Worm (Caenorhabditis elegans) whole organism, young adult: ENCODE results near the gene K05F1.13.

Experiments
- B0035.1 ChIP-seq: sonication (generic microtip); optimal IDR thresholded peaks from 2 replicates; lab custom pipeline; 2016; ENCODE audit warnings: missing genetic modification characterization, mild to moderate bottlenecking, missing compliant biosample characterization, missing genotype, missing genetic modification reagents
- C17E4.6 ChIP-seq: fragments of 200-800 bp; sonication (Bioruptor generic); IDR thresholded peaks from 2 replicates; pipeline ENCODE4 v1.3.6; 2022; ENCODE audit warnings: missing genetic modification reagents, missing genetic modification characterization, missing compliant biosample characterization
- F22D6.2 ChIP-seq: sonication (generic microtip); optimal IDR thresholded peaks from 2 replicates; lab custom pipeline; 2016; ENCODE audit warnings: mild to moderate bottlenecking, missing genetic modification characterization, missing compliant biosample characterization
- F37B4.10 ChIP-seq: fragments of 200-800 bp; sonication (Bioruptor generic); IDR thresholded peaks from 2 replicates; pipeline ENCODE4 v1.3.6; 2022; ENCODE audit warnings: missing genetic modification characterization, missing compliant biosample characterization
- F52B5.7 ChIP-seq: sonication (generic microtip); optimal IDR thresholded peaks from 2 replicates; lab custom pipeline; 2016; ENCODE audit warnings: mild to moderate bottlenecking, missing genetic modification characterization, missing compliant biosample characterization
- F55B11.4 ChIP-seq: sonication (generic microtip); optimal IDR thresholded peaks from 2 replicates; lab custom pipeline; 2016; ENCODE audit warnings: missing compliant biosample characterization, missing genetic modification characterization, borderline replicate concordance; ENCODE audit not compliant: insufficient read depth
- F57A8.1 ChIP-seq: fragments of 200-800 bp; sonication (Bioruptor generic); optimal IDR thresholded peaks from 2 replicates; lab custom pipeline; 2018; ENCODE audit warnings: mild to moderate bottlenecking, missing genetic modification characterization, moderate library complexity, missing compliant biosample characterization
- F57C9.4 ChIP-seq: sonication (generic microtip); optimal IDR thresholded peaks from 2 replicates; lab custom pipeline; 2017; ENCODE audit warnings: mild to moderate bottlenecking, missing genetic modification characterization, missing compliant biosample characterization
- K11D2.4 ChIP-seq: fragments of 200-800 bp; sonication (Bioruptor generic); IDR thresholded peaks from 2 replicates; pipeline ENCODE4 v1.3.6; 2022; ENCODE audit warnings: missing genetic modification reagents, missing genetic modification characterization, missing compliant biosample characterization
- K12H6.12 ChIP-seq: fragments of 200-800 bp; sonication (Bioruptor generic); optimal IDR thresholded peaks from 2 replicates; lab custom pipeline; 2018; ENCODE audit warnings: mild to moderate bottlenecking, missing genetic modification characterization, missing compliant biosample characterization
- T26A5.8 ChIP-seq: sonication (generic microtip); optimal IDR thresholded peaks from 2 replicates; lab custom pipeline; 2016; ENCODE audit warnings: missing genetic modification characterization, missing compliant biosample characterization
- Y79H2A.3 ChIP-seq: fragments of 200-800 bp; sonication (Bioruptor generic); conservative IDR thresholded peaks from 2 replicates; pipeline ENCODE4 v1.3.6; 2022; ENCODE audit warnings: missing genetic modification reagents, missing genetic modification characterization, missing compliant biosample characterization
- akir-1 ChIP-seq: fragments of 200-800 bp; sonication (Bioruptor generic); optimal IDR thresholded peaks from 2 replicates; lab custom pipeline; 2018; ENCODE audit warnings: mild to moderate bottlenecking, missing genetic modification characterization, moderate library complexity, missing compliant biosample characterization
- attf-3 ChIP-seq: fragments of 200-800 bp; sonication (Bioruptor generic); conservative IDR thresholded peaks from 2 replicates; pipeline ENCODE4 v1.3.6; 2022; ENCODE audit warnings: missing genetic modification reagents, missing genetic modification characterization, missing compliant biosample characterization
- attf-6 ChIP-seq: fragments of 200-800 bp; sonication (Bioruptor generic); IDR thresholded peaks from 2 replicates; pipeline ENCODE4 v1.3.6; 2022; ENCODE audit warnings: missing genetic modification reagents, missing genetic modification characterization, missing compliant biosample characterization
- bed-1 ChIP-seq: fragments of 200-800 bp; sonication (Bioruptor generic); IDR thresholded peaks from 2 replicates; pipeline ENCODE4 v1.3.6; 2022; ENCODE audit warnings: missing genetic modification reagents, missing genetic modification characterization, missing compliant biosample characterization
- bed-2 ChIP-seq: fragments of 200-800 bp; sonication (Bioruptor generic); IDR thresholded peaks from 2 replicates; pipeline ENCODE4 v1.3.6; 2022; ENCODE audit warnings: missing genetic modification reagents, missing genetic modification characterization, missing compliant biosample characterization
- ceh-40 ChIP-seq: fragments of 200-800 bp; sonication (Bioruptor generic); IDR thresholded peaks from 2 replicates; pipeline ENCODE4 v1.3.6; 2022; ENCODE audit warnings: missing genetic modification characterization, missing compliant biosample characterization
- ceh-79 ChIP-seq: sonication (generic microtip); optimal IDR thresholded peaks from 2 replicates; lab custom pipeline; 2017; ENCODE audit warnings: mild to moderate bottlenecking, missing genetic modification characterization, missing compliant biosample characterization
- ceh-91 ChIP-seq: fragments of 200-800 bp; sonication (Bioruptor generic); IDR thresholded peaks from 2 replicates; pipeline ENCODE4 v1.3.6; 2022; ENCODE audit warnings: missing genetic modification reagents, missing genetic modification characterization, missing compliant biosample characterization
- dpff-1 ChIP-seq: sonication (generic microtip); optimal IDR thresholded peaks from 2 replicates; lab custom pipeline; 2017; ENCODE audit warnings: mild to moderate bottlenecking, missing genetic modification characterization, missing compliant biosample characterization
- egl-18 ChIP-seq: fragments of 200-800 bp; sonication (Bioruptor generic); IDR thresholded peaks from 2 replicates; pipeline ENCODE4 v1.3.6; 2022; ENCODE audit warnings: missing genetic modification reagents, missing genetic modification characterization, missing compliant biosample characterization
- ekl-4 ChIP-seq: fragments of 200-800 bp; sonication (Bioruptor generic); IDR thresholded peaks from 2 replicates; pipeline ENCODE4 v1.3.6; 2022; ENCODE audit warnings: missing genetic modification reagents, missing genetic modification characterization, missing compliant biosample characterization
- gei-17 ChIP-seq: fragments of 200-800 bp; sonication (Bioruptor generic); optimal IDR thresholded peaks from 2 replicates; lab custom pipeline; 2018; ENCODE audit warnings: mild to moderate bottlenecking, missing genetic modification characterization, missing compliant biosample characterization
- hlh-26 ChIP-seq: fragments of 200-800 bp; sonication (Bioruptor generic); conservative IDR thresholded peaks from 2 replicates; pipeline ENCODE4 v1.3.6; 2022; ENCODE audit warnings: missing genetic modification reagents, missing genetic modification characterization, missing compliant biosample characterization
- hmg-20 ChIP-seq: fragments of 200-800 bp; sonication (Bioruptor generic); IDR thresholded peaks from 2 replicates; pipeline ENCODE4 v1.3.6; 2022; ENCODE audit warnings: missing genetic modification reagents, missing genetic modification characterization, missing compliant biosample characterization
- lag-1 ChIP-seq: fragments of 200-800 bp; sonication (Bioruptor generic); IDR thresholded peaks from 2 replicates; pipeline ENCODE4 v1.3.6; 2022; ENCODE audit warnings: missing genetic modification reagents, missing genetic modification characterization, missing compliant biosample characterization
- let-526 ChIP-seq: fragments of 200-800 bp; sonication (Bioruptor generic); IDR thresholded peaks from 2 replicates; pipeline ENCODE4 v1.3.6; 2022; ENCODE audit warnings: missing genetic modification reagents, missing genetic modification characterization, missing compliant biosample characterization
- lin-26 ChIP-seq: fragments of 200-800 bp; sonication (Bioruptor generic); IDR thresholded peaks from 2 replicates; pipeline ENCODE4 v1.3.6; 2022; ENCODE audit warnings: missing genetic modification reagents, missing genetic modification characterization, missing compliant biosample characterization
- lin-35 ChIP-seq, 3 experiments: fragments of 150-350 bp in 2 of 3; sonication (generic microtip) in 1 of 3; optimal IDR thresholded peaks; 2 replicates each; lab custom pipeline; 2014 to 2018; ENCODE audit warnings: missing biosample characterization in 3 of 3, missing genetic modification characterization in 3 of 3, missing genetic modification reagents in 3 of 3
- lin-54 ChIP-seq: fragments of 200-800 bp; sonication (Bioruptor generic); optimal IDR thresholded peaks from 2 replicates; lab custom pipeline; 2018; ENCODE audit warnings: mild to moderate bottlenecking, missing genetic modification characterization, missing compliant biosample characterization
- lsy-27 ChIP-seq: sonication (generic microtip); optimal IDR thresholded peaks from 2 replicates; lab custom pipeline; 2017; ENCODE audit warnings: missing genetic modification characterization, mild to moderate bottlenecking, missing compliant biosample characterization, antibody characterized with exemption, missing genotype, borderline replicate concordance; ENCODE audit not compliant: insufficient read depth
- madf-3 ChIP-seq: fragments of 200-800 bp; sonication (Bioruptor generic); IDR thresholded peaks from 2 replicates; pipeline ENCODE4 v1.3.6; 2022; ENCODE audit warnings: missing genetic modification reagents, missing genetic modification characterization, missing compliant biosample characterization
- madf-6 ChIP-seq: fragments of 200-800 bp; sonication (Bioruptor generic); IDR thresholded peaks from 2 replicates; pipeline ENCODE4 v1.3.6; 2022; ENCODE audit warnings: missing genetic modification reagents, missing genetic modification characterization, missing compliant biosample characterization
- madf-8 ChIP-seq: fragments of 200-800 bp; sonication (Bioruptor generic); conservative IDR thresholded peaks from 2 replicates; pipeline ENCODE4 v1.3.6; 2022; ENCODE audit warnings: missing genetic modification reagents, missing genetic modification characterization, missing compliant biosample characterization
- mcd-1 ChIP-seq: fragments of 200-800 bp; sonication (Bioruptor generic); IDR thresholded peaks from 2 replicates; pipeline ENCODE4 v1.3.6; 2022; ENCODE audit warnings: missing genetic modification reagents, missing genetic modification characterization, missing compliant biosample characterization
- mes-4 ChIP-seq: sonication (generic microtip); optimal IDR thresholded peaks from 2 replicates; lab custom pipeline; 2016; ENCODE audit warnings: missing genotype, missing genetic modification characterization, missing compliant biosample characterization
- nfya-2 ChIP-seq: fragments of 200-800 bp; sonication (Bioruptor generic); IDR thresholded peaks from 2 replicates; pipeline ENCODE4 v1.3.6; 2022; ENCODE audit warnings: missing genetic modification reagents, missing genetic modification characterization, missing compliant biosample characterization
- nhr-120 ChIP-seq: fragments of 200-800 bp; sonication (Bioruptor generic); IDR thresholded peaks from 2 replicates; pipeline ENCODE4 v1.3.6; 2022; ENCODE audit warnings: missing genetic modification characterization, missing compliant biosample characterization
- pha-4 ChIP-seq: fragments of 150-350 bp; sonication (generic microtip); optimal IDR thresholded peaks from 2 replicates; lab custom pipeline; 2014; ENCODE audit warnings: missing biosample characterization, missing genetic modification reagents, missing genetic modification characterization
- rcor-1 ChIP-seq: fragments of 200-800 bp; sonication (Bioruptor generic); IDR thresholded peaks from 2 replicates; pipeline ENCODE4 v1.3.6; 2022; ENCODE audit warnings: missing genetic modification reagents, missing genetic modification characterization, missing compliant biosample characterization
- snpc-3.4 ChIP-seq: sonication (generic microtip); optimal IDR thresholded peaks from 2 replicates; lab custom pipeline; 2017; ENCODE audit warnings: missing genetic modification characterization, mild to moderate bottlenecking, missing compliant biosample characterization, antibody characterized with exemption, moderate library complexity, missing genotype, missing genetic modification reagents
- tbx-9 ChIP-seq: sonication (generic microtip); optimal IDR thresholded peaks from 2 replicates; lab custom pipeline; 2016; ENCODE audit warnings: borderline replicate concordance, missing genetic modification characterization, inconsistent platforms, missing compliant biosample characterization
- unc-130 ChIP-seq: sonication (generic microtip); optimal IDR thresholded peaks from 2 replicates; lab custom pipeline; 2016; ENCODE audit warnings: missing genetic modification reagents, missing genetic modification characterization, missing compliant biosample characterization
- unc-62 ChIP-seq: fragments of 150-350 bp; optimal IDR thresholded peaks from 2 replicates; lab custom pipeline; 2014; ENCODE audit warnings: missing biosample characterization, missing genetic modification reagents, missing genetic modification characterization
- zim-3 ChIP-seq: sonication (generic microtip); optimal IDR thresholded peaks from 2 replicates; lab custom pipeline; 2017; ENCODE audit warnings: mild to moderate bottlenecking, missing genetic modification characterization, moderate library complexity, missing compliant biosample characterization
- ztf-22 ChIP-seq: fragments of 200-800 bp; sonication (Bioruptor generic); optimal IDR thresholded peaks from 2 replicates; lab custom pipeline; 2018; ENCODE audit warnings: mild to moderate bottlenecking, missing genetic modification characterization, moderate library complexity, missing compliant biosample characterization
- ztf-25 ChIP-seq: fragments of 200-800 bp; sonication (Bioruptor generic); IDR thresholded peaks from 2 replicates; pipeline ENCODE4 v1.3.6; 2022; ENCODE audit warnings: missing genetic modification reagents, missing genetic modification characterization, missing compliant biosample characterization

The K05F1.13 gene

ce11 chrII:5835146-5835545 is 46.2 kb downstream of the K05F1.13 start:
- no peak for TF ChIP-seq ztf-22 (GFP tag; lab: Kevin White, UChicago)
- TF ChIP-seq lsy-27 (tag; lab: Kevin White, UChicago), result no peak
- TF ChIP-seq ceh-40, result no peak
- no peak for TF ChIP-seq F55B11.4 (tag; lab: Kevin White, UChicago)
- no peak for TF ChIP-seq lin-26 (GFP tag; lab: Robert Waterston, UW)
- TF ChIP-seq madf-6 (GFP tag; lab: Robert Waterston, UW), result no peak
- TF ChIP-seq nhr-120 (GFP tag; lab: Robert Waterston, UW), result no peak
- no peak for TF ChIP-seq madf-8 (GFP tag; lab: Robert Waterston, UW)
- TF ChIP-seq, all 124 proteins: peak for 0

DNA sequence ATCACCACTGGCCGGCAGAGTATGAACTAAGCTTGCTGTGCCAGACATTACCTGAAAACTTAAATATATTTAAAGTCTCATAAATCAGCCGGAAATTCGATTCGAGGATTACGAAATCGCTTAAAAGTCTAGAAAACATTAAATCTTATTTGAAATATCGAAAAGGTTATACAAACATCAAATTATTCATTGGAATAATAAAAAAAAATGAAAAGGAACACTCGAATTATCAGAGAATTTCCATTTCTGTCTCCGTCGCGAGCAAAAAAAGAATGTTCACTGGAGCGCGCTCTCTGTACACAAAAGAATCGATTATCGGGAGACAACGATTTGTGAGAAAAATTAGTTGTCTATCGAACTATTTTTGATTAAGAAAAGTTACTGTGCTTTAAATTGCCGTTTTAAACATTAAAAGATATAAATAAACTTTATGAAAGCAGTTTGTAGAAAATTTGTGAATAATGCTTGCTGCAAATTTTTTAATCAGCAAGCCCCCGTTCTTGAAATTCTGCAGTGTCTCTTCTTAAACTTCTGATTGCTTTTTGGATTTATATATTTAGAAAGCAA is 47.3 kb downstream of the K05F1.13 start, which contains the start of gene fzo-1:
Gene fzo-1, minus strand, starts transcription at position 51 of the 567 bp plus-strand sequence.
- TF ChIP-seq unc-62 (GFP tag; lab: Kevin White, UChicago), result no peak
- TF ChIP-seq madf-3 (GFP tag; lab: Robert Waterston, UW), result no peak
- TF ChIP-seq bed-1, result no peak
- TF ChIP-seq F57C9.4 (tag; lab: Kevin White, UChicago), result no peak
- TF ChIP-seq ceh-91 (GFP tag; lab: Robert Waterston, UW), result no peak
- peak; percentile 48 for TF ChIP-seq unc-130 (GFP tag; lab: Kevin White, UChicago)
- TF ChIP-seq rcor-1 (GFP tag; lab: Robert Waterston, UW), result no peak
- peak; percentile 18 for TF ChIP-seq K12H6.12 (tag; lab: Kevin White, UChicago)
- no peak for TF ChIP-seq lin-54 (GFP tag; lab: Kevin White, UChicago)
- TF ChIP-seq gei-17 (GFP tag; lab: Kevin White, UChicago), result no peak
- no peak for TF ChIP-seq madf-6 (GFP tag; lab: Robert Waterston, UW)
- TF ChIP-seq ztf-25 (GFP tag; lab: Robert Waterston, UW), result no peak
- no peak for TF ChIP-seq attf-6
- TF ChIP-seq F37B4.10 (GFP tag; lab: Robert Waterston, UW), result no peak
- TF ChIP-seq zim-3, result no peak
- no peak for TF ChIP-seq Y79H2A.3
- no peak for TF ChIP-seq ceh-79 (tag; lab: Kevin White, UChicago)
- no peak for TF ChIP-seq F52B5.7
- TF ChIP-seq tbx-9, result no peak
- TF ChIP-seq lin-35 (GFP tag; optimal IDR thresholded peaks at IDR 0.05; lab: Kevin White, UChicago), result no peak
- TF ChIP-seq hlh-26 (GFP tag; lab: Robert Waterston, UW), result no peak
- no peak for TF ChIP-seq pha-4 (tag; lab: Kevin White, UChicago)
- TF ChIP-seq lag-1, result no peak
- TF ChIP-seq mes-4 (tag; lab: Kevin White, UChicago), result no peak
- no peak for TF ChIP-seq hmg-20
- TF ChIP-seq C17E4.6 (GFP tag; lab: Robert Waterston, UW), result no peak
- no peak for TF ChIP-seq ekl-4 (GFP tag; lab: Robert Waterston, UW)
- no peak for TF ChIP-seq F57A8.1 (GFP tag; lab: Kevin White, UChicago)
- no peak for TF ChIP-seq attf-3 (GFP tag; lab: Robert Waterston, UW)
- no peak for TF ChIP-seq B0035.1
- peak; percentile 15 for TF ChIP-seq akir-1 (GFP tag; lab: Kevin White, UChicago)
- no peak for TF ChIP-seq nfya-2 (GFP tag; lab: Robert Waterston, UW)
- no peak for TF ChIP-seq dpff-1 (tag; lab: Kevin White, UChicago)
- no peak for TF ChIP-seq K11D2.4 (GFP tag; lab: Robert Waterston, UW)
- TF ChIP-seq let-526, result no peak
- no peak for TF ChIP-seq egl-18
- TF ChIP-seq T26A5.8 (tag; lab: Kevin White, UChicago), result no peak
- TF ChIP-seq snpc-3.4 (tag; lab: Kevin White, UChicago), result no peak
- no peak for TF ChIP-seq bed-2 (GFP tag; lab: Robert Waterston, UW)
- TF ChIP-seq mcd-1, result no peak
- no peak for TF ChIP-seq F22D6.2 (tag; lab: Kevin White, UChicago)
